Fruit fly (Drosophila melanogaster) whole organism, embryonic: ENCODE measurements around the gene CG1640.

Source experiments
- Ada2b ChIP-seq: fragments of 200-800 bp; sonication (Bioruptor generic); IDR thresholded peaks from 2 replicates; pipeline ENCODE4 v1.3.6; 2022; ENCODE audit warnings: missing biosample characterization, missing genetic modification characterization
- Blimp-1 ChIP-seq: fragments of 200-800 bp; sonication (Bioruptor generic); optimal IDR thresholded peaks from 3 replicates; lab custom pipeline; 2018; ENCODE audit warnings: missing biosample characterization, missing genetic modification characterization, mild to moderate bottlenecking, moderate library complexity, missing genetic modification reagents
- CG10209 ChIP-seq: fragments of 200-800 bp; sonication (Bioruptor generic); optimal IDR thresholded peaks from 3 replicates; lab custom pipeline; 2017; ENCODE audit warnings: missing biosample characterization, mild to moderate bottlenecking, missing genetic modification characterization, missing genetic modification reagents
- CG10543 ChIP-seq: fragments of 200-800 bp; sonication (Bioruptor generic); optimal IDR thresholded peaks from 3 replicates; lab custom pipeline; 2017; ENCODE audit warnings: missing biosample characterization, mild to moderate bottlenecking, missing genetic modification characterization, moderate library complexity
- CG12219 ChIP-seq: fragments of 200-800 bp; sonication (Bioruptor generic); optimal IDR thresholded peaks from 3 replicates; lab custom pipeline; 2018; ENCODE audit warnings: missing biosample characterization, mild to moderate bottlenecking, missing genetic modification characterization
- CG14050 ChIP-seq: fragments of 200-800 bp; sonication (Bioruptor generic); IDR thresholded peaks from 3 replicates; pipeline ENCODE4 v1.3.6; 2022; ENCODE audit warnings: missing biosample characterization, missing genetic modification characterization
- CG14441 ChIP-seq: fragments of 200-800 bp; sonication (Bioruptor generic); IDR thresholded peaks from 2 replicates; pipeline ENCODE4 v1.3.6; 2022; ENCODE audit warnings: missing biosample characterization, missing genetic modification characterization
- CG15479 ChIP-seq: fragments of 200-800 bp; sonication (Bioruptor generic); optimal IDR thresholded peaks from 3 replicates; lab custom pipeline; 2019; ENCODE audit warnings: missing biosample characterization, mild to moderate bottlenecking, missing genetic modification characterization, moderate library complexity
- CG15696 ChIP-seq: fragments of 200-800 bp; sonication (Bioruptor generic); optimal IDR thresholded peaks from 2 replicates; lab custom pipeline; 2019; ENCODE audit warnings: missing biosample characterization, mild to moderate bottlenecking, missing genetic modification characterization, moderate library complexity
- CG16813 ChIP-seq: fragments of 200-800 bp; sonication (Bioruptor generic); IDR thresholded peaks from 3 replicates; pipeline ENCODE4 v1.3.6; 2022; ENCODE audit warnings: missing biosample characterization, missing genetic modification characterization; ENCODE audit not compliant: partially characterized antibody
- CG16863 ChIP-seq: fragments of 200-800 bp; sonication (Bioruptor generic); optimal IDR thresholded peaks from 3 replicates; lab custom pipeline; 2016; ENCODE audit warnings: missing biosample characterization, missing genetic modification characterization
- CG17359 ChIP-seq: fragments of 200-800 bp; sonication (Bioruptor generic); optimal IDR thresholded peaks from 3 replicates; lab custom pipeline; 2018; ENCODE audit warnings: missing biosample characterization, mild to moderate bottlenecking, missing genetic modification characterization, moderate library complexity
- CG17361 ChIP-seq: fragments of 200-800 bp; sonication (Bioruptor generic); IDR thresholded peaks from 3 replicates; pipeline ENCODE4 v1.3.6; 2022; ENCODE audit warnings: missing biosample characterization, missing genetic modification characterization
- CG18011 ChIP-seq: fragments of 200-800 bp; sonication (Bioruptor generic); optimal IDR thresholded peaks from 2 replicates; lab custom pipeline; 2017; ENCODE audit warnings: missing biosample characterization, missing genetic modification characterization, mild to moderate bottlenecking, moderate library complexity, missing genotype
- CG2129 ChIP-seq: fragments of 200-800 bp; sonication (Bioruptor generic); IDR thresholded peaks from 2 replicates; pipeline ENCODE4 v1.3.6; 2022; ENCODE audit warnings: missing biosample characterization, missing genetic modification characterization; ENCODE audit not compliant: partially characterized antibody
- CG31388 ChIP-seq: fragments of 200-800 bp; sonication (Bioruptor generic); optimal IDR thresholded peaks from 2 replicates; lab custom pipeline; 2016; ENCODE audit warnings: missing biosample characterization, missing genetic modification characterization
- CG4854 ChIP-seq: fragments of 200-800 bp; sonication (Bioruptor generic); optimal IDR thresholded peaks from 2 replicates; lab custom pipeline; 2016; ENCODE audit warnings: missing biosample characterization, missing genetic modification characterization, inconsistent platforms
- CG6854 ChIP-seq: fragments of 200-800 bp; sonication (Bioruptor generic); optimal IDR thresholded peaks from 3 replicates; lab custom pipeline; 2017; ENCODE audit warnings: missing biosample characterization, mild to moderate bottlenecking, missing genetic modification characterization
- CG9817 ChIP-seq: fragments of 200-800 bp; sonication (Bioruptor generic); optimal IDR thresholded peaks from 2 replicates; lab custom pipeline; 2018; ENCODE audit warnings: missing biosample characterization, mild to moderate bottlenecking, missing genetic modification characterization, moderate library complexity
- D19B ChIP-seq: fragments of 200-800 bp; sonication (Bioruptor generic); optimal IDR thresholded peaks from 2 replicates; lab custom pipeline; 2017; ENCODE audit warnings: missing biosample characterization, mild to moderate bottlenecking, missing genetic modification characterization
- Dll ChIP-seq: fragments of 200-800 bp; sonication (Bioruptor generic); IDR thresholded peaks from 4 replicates; pipeline ENCODE4 v1.3.6; 2022; ENCODE audit warnings: missing biosample characterization, missing genetic modification characterization; ENCODE audit not compliant: partially characterized antibody
- Elba2 ChIP-seq: fragments of 200-800 bp; sonication (Bioruptor generic); optimal IDR thresholded peaks from 3 replicates; lab custom pipeline; 2016; ENCODE audit warnings: missing biosample characterization, missing genetic modification characterization
- Hr78 ChIP-seq, 2 experiments: fragments of 200-800 bp in 1 of 2; fragments of >200 bp in 1 of 2; sonication (Bioruptor generic) in 1 of 2; optimal IDR thresholded peaks; 2 replicates each; lab custom pipeline; 2017 to 2019; ENCODE audit warnings: missing biosample characterization in 2 of 2, missing genetic modification characterization in 2 of 2, mild to moderate bottlenecking in 1 of 2, moderate library complexity in 1 of 2
- MBD-R2 ChIP-seq: fragments of 200-800 bp; sonication (Bioruptor generic); IDR thresholded peaks from 2 replicates; pipeline ENCODE4 v1.3.6; 2022; ENCODE audit warnings: missing biosample characterization, missing genetic modification characterization
- Mrtf ChIP-seq: fragments of 200-800 bp; sonication (Bioruptor generic); IDR thresholded peaks from 3 replicates; pipeline ENCODE4 v1.3.6; 2022; ENCODE audit warnings: missing biosample characterization, missing genetic modification characterization
- NFAT ChIP-seq: fragments of 200-800 bp; sonication (Bioruptor generic); IDR thresholded peaks from 2 replicates; pipeline ENCODE4 v1.3.6; 2022; ENCODE audit warnings: missing biosample characterization, missing genetic modification characterization
- Nf-YB ChIP-seq: fragments of 200-800 bp; sonication (Bioruptor generic); optimal IDR thresholded peaks from 3 replicates; lab custom pipeline; 2019; ENCODE audit warnings: missing biosample characterization, mild to moderate bottlenecking, missing genetic modification characterization, moderate library complexity
- Ravus ChIP-seq: fragments of 200-800 bp; sonication (Bioruptor generic); IDR thresholded peaks from 2 replicates; pipeline ENCODE4 v1.3.6; 2022; ENCODE audit warnings: missing biosample characterization, missing genetic modification characterization
- Sry-β ChIP-seq: fragments of 200-800 bp; sonication (Bioruptor generic); optimal IDR thresholded peaks from 2 replicates; lab custom pipeline; 2018; ENCODE audit warnings: missing biosample characterization, mild to moderate bottlenecking, missing genetic modification characterization, moderate library complexity
- Trl ChIP-seq, 3 experiments: fragments of >200 bp in 2 of 3; fragments of 200-800 bp in 1 of 3; sonication (Bioruptor generic) in 1 of 3; optimal IDR thresholded peaks; 2 replicates in 1 of 3; 3 replicates in 2 of 3; lab custom pipeline; 2016 to 2017; ENCODE audit warnings: missing biosample characterization in 1 of 3, missing genetic modification characterization in 1 of 3
- ac ChIP-seq: fragments of 200-800 bp; sonication (Bioruptor generic); optimal IDR thresholded peaks from 3 replicates; lab custom pipeline; 2017; ENCODE audit warnings: missing biosample characterization, mild to moderate bottlenecking, missing genetic modification characterization
- bcd ChIP-seq: fragments of 200-800 bp; sonication (Bioruptor generic); optimal IDR thresholded peaks from 2 replicates; lab custom pipeline; 2017; ENCODE audit warnings: missing biosample characterization, mild to moderate bottlenecking, missing genetic modification characterization
- bigmax ChIP-seq: fragments of 200-800 bp; sonication (Bioruptor generic); optimal IDR thresholded peaks from 2 replicates; lab custom pipeline; 2018; ENCODE audit warnings: missing biosample characterization, mild to moderate bottlenecking, missing genetic modification characterization
- emc ChIP-seq: fragments of 200-800 bp; sonication (Bioruptor generic); optimal IDR thresholded peaks from 2 replicates; lab custom pipeline; 2016; ENCODE audit warnings: missing biosample characterization, missing genetic modification characterization
- ems ChIP-seq: fragments of 200-800 bp; sonication (Bioruptor generic); optimal IDR thresholded peaks from 3 replicates; lab custom pipeline; 2016; ENCODE audit warnings: missing biosample characterization, missing genetic modification characterization
- en ChIP-seq: fragments of 200-800 bp; sonication (Bioruptor generic); optimal IDR thresholded peaks from 2 replicates; lab custom pipeline; 2016; ENCODE audit warnings: missing biosample characterization, missing genetic modification characterization
- esg ChIP-seq: fragments of 200-800 bp; sonication (Bioruptor generic); conservative IDR thresholded peaks from 2 replicates; pipeline ENCODE4 v1.3.6; 2022; ENCODE audit warnings: missing biosample characterization, missing genetic modification characterization
- eve ChIP-seq, 2 experiments: fragments of >200 bp; optimal IDR thresholded peaks; 2 replicates each; lab custom pipeline; 2017; ENCODE audit warnings: missing biosample characterization in 2 of 2, missing genetic modification characterization in 2 of 2
- fd64A ChIP-seq: fragments of 200-800 bp; sonication (Bioruptor generic); optimal IDR thresholded peaks from 3 replicates; lab custom pipeline; 2018; ENCODE audit warnings: missing biosample characterization, mild to moderate bottlenecking, missing genetic modification characterization
- grn ChIP-seq: fragments of 200-800 bp; sonication (Bioruptor generic); optimal IDR thresholded peaks from 3 replicates; lab custom pipeline; 2017; ENCODE audit warnings: missing biosample characterization, missing genetic modification characterization
- kay ChIP-seq: fragments of 200-800 bp; sonication (Bioruptor generic); optimal IDR thresholded peaks from 2 replicates; lab custom pipeline; 2016; ENCODE audit warnings: missing biosample characterization, missing genetic modification characterization
- lbe ChIP-seq: fragments of 200-800 bp; sonication (Bioruptor generic); optimal IDR thresholded peaks from 2 replicates; lab custom pipeline; 2016; ENCODE audit warnings: missing biosample characterization, mild to moderate bottlenecking, missing genetic modification characterization
- nom ChIP-seq: fragments of 200-800 bp; sonication (Bioruptor generic); optimal IDR thresholded peaks from 2 replicates; lab custom pipeline; 2017; ENCODE audit warnings: missing biosample characterization, missing genetic modification characterization, mild to moderate bottlenecking, moderate library complexity, missing genetic modification reagents
- phol ChIP-seq: fragments of 200-800 bp; sonication (Bioruptor generic); optimal IDR thresholded peaks from 3 replicates; lab custom pipeline; 2018; ENCODE audit warnings: missing biosample characterization, mild to moderate bottlenecking, missing genetic modification characterization, moderate library complexity
- prd ChIP-seq, 3 experiments: fragments of >200 bp in 2 of 3; fragments of 200-800 bp in 1 of 3; sonication (Bioruptor generic) in 1 of 3; optimal IDR thresholded peaks in 2 of 3; IDR thresholded peaks in 1 of 3; 2 replicates in 2 of 3; 3 replicates in 1 of 3; pipeline versions ENCODE4 v1.3.6 to Lab custom; 2017 to 2022; ENCODE audit warnings: missing biosample characterization in 1 of 3, missing genetic modification characterization in 1 of 3
- pzg ChIP-seq: fragments of 200-800 bp; sonication (Bioruptor generic); optimal IDR thresholded peaks from 3 replicates; lab custom pipeline; 2018; ENCODE audit warnings: missing biosample characterization, mild to moderate bottlenecking, missing genetic modification characterization, moderate library complexity
- run ChIP-seq: fragments of 200-800 bp; sonication (Bioruptor generic); optimal IDR thresholded peaks from 3 replicates; lab custom pipeline; 2018; ENCODE audit warnings: missing biosample characterization, mild to moderate bottlenecking, missing genetic modification characterization
- vvl ChIP-seq: fragments of 200-800 bp; sonication (Bioruptor generic); IDR thresholded peaks from 2 replicates; pipeline ENCODE4 v1.3.6; 2022; ENCODE audit warnings: missing biosample characterization, missing genetic modification characterization
- yki ChIP-seq: fragments of >200 bp; optimal IDR thresholded peaks from 3 replicates; lab custom pipeline; 2018

The CG1640 gene

DNA sequence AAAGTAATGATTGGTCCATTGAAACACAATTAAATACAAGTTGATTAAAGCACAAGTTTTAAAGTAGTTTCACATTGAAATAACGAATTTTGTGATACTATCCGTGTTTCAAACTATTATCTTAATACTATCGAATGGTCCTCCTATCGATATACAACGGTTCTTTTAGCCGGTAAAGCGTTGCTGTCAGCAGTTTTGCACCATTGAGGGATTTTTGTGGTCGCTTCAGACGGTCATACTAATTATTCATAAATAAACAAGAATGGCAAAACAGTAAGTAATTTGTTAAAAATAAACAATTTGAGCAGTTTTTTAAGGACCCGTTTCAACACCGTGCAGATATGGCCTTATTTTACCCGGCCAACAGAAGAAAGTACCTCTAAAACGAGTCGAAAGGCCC, 32.3 kb upstream of the CG1640 start, which contains the start of gene CG15747 (continued):
- TF ChIP-seq Nf-YB (GFP tag; lab: Kevin White, UChicago) = no peak
- TF ChIP-seq yki (lab: Kevin White, UChicago) = no peak
- no peak for TF ChIP-seq CG16863 (GFP tag; lab: Kevin White, UChicago)
- TF ChIP-seq CG6854 (GFP tag; lab: Kevin White, UChicago) = no peak
- no peak for TF ChIP-seq fd64A (GFP tag; lab: Kevin White, UChicago)
- no peak for TF ChIP-seq CG15696 (tag; lab: Kevin White, UChicago)
- no peak for TF ChIP-seq nom
- TF ChIP-seq kay (GFP tag; lab: Kevin White, UChicago) = no peak
- TF ChIP-seq CG31388 (GFP tag; lab: Kevin White, UChicago) = no peak
- no peak for TF ChIP-seq CG17359 (tag; lab: Kevin White, UChicago)
- TF ChIP-seq bcd (GFP tag; lab: Kevin White, UChicago) = peak; percentile 18
- TF ChIP-seq CG17361 = peak; percentile 46; the same call in 1 of the 3 replicates
- no peak for TF ChIP-seq CG10209 (GFP tag; lab: Kevin White, UChicago)
- TF ChIP-seq MBD-R2 (GFP tag; lab: Robert Waterston, UW) = peak; percentile 35; the same call in 1 of the 2 replicates
- TF ChIP-seq CG14050 (GFP tag; lab: Robert Waterston, UW) = no peak
- TF ChIP-seq lbe (GFP tag; lab: Kevin White, UChicago) = no peak
- no peak for TF ChIP-seq Mrtf (GFP tag; lab: Robert Waterston, UW)
- TF ChIP-seq Dll = no peak; the same call in 3 of the 4 replicates
- TF ChIP-seq Ravus = no peak
- TF ChIP-seq en = no peak
- TF ChIP-seq CG10543 = no peak
- TF ChIP-seq emc = no peak
- no peak for TF ChIP-seq grn (GFP tag; lab: Kevin White, UChicago)
- no peak for TF ChIP-seq NFAT (GFP tag; lab: Robert Waterston, UW)
- no peak for TF ChIP-seq CG9817 (tag; lab: Kevin White, UChicago)
- TF ChIP-seq D19B (GFP tag; lab: Kevin White, UChicago) = no peak
- TF ChIP-seq pzg (GFP tag; lab: Kevin White, UChicago) = peak; percentile 63
- no peak for TF ChIP-seq prd (optimal IDR thresholded peaks at IDR 0.05; lab: Kevin White, UChicago)
- TF ChIP-seq prd (GFP tag; IDR thresholded peaks at IDR 0.05; lab: Robert Waterston, UW) = no peak
- TF ChIP-seq CG16813 (GFP tag; lab: Robert Waterston, UW) = peak; percentile 46
- no peak for TF ChIP-seq Trl (optimal IDR thresholded peaks at IDR 0.05; lab: Kevin White, UChicago)
- no peak for TF ChIP-seq Trl (GFP tag; optimal IDR thresholded peaks at IDR 0.05; lab: Kevin White, UChicago)
- TF ChIP-seq Hr78 (GFP tag; optimal IDR thresholded peaks at IDR 0.05; lab: Kevin White, UChicago) = no peak
- TF ChIP-seq ac (GFP tag; lab: Kevin White, UChicago) = no peak
- no peak for TF ChIP-seq run (tag; lab: Kevin White, UChicago)
- no peak for TF ChIP-seq Ada2b (GFP tag; lab: Robert Waterston, UW)
- no peak for TF ChIP-seq CG12219 (GFP tag; lab: Kevin White, UChicago)
- TF ChIP-seq phol (tag; lab: Kevin White, UChicago) = peak; percentile 4
- TF ChIP-seq Blimp-1 (GFP tag; lab: Kevin White, UChicago) = no peak
- no peak for TF ChIP-seq esg (GFP tag; lab: Robert Waterston, UW)
- no peak for TF ChIP-seq CG15479 (GFP tag; lab: Kevin White, UChicago)
- TF ChIP-seq bigmax (GFP tag; lab: Kevin White, UChicago) = no peak
- TF ChIP-seq eve (GFP tag; optimal IDR thresholded peaks at IDR 0.05; lab: Kevin White, UChicago) = no peak
- no peak for TF ChIP-seq ems (GFP tag; lab: Kevin White, UChicago)
- TF ChIP-seq CG2129 = peak; percentile 29; the same call in 1 of the 2 replicates
- peak; percentile 58 for TF ChIP-seq vvl (GFP tag; lab: Robert Waterston, UW)
- no peak for TF ChIP-seq CG4854
- TF ChIP-seq Sry-β = no peak
- TF ChIP-seq Elba2 (GFP tag; lab: Kevin White, UChicago) = no peak
- TF ChIP-seq CG14441 = no peak
- TF ChIP-seq CG18011 (GFP tag; lab: Kevin White, UChicago) = no peak
